Worm (Caenorhabditis elegans): ENCODE data around the gene B0464.6.

DNA sequence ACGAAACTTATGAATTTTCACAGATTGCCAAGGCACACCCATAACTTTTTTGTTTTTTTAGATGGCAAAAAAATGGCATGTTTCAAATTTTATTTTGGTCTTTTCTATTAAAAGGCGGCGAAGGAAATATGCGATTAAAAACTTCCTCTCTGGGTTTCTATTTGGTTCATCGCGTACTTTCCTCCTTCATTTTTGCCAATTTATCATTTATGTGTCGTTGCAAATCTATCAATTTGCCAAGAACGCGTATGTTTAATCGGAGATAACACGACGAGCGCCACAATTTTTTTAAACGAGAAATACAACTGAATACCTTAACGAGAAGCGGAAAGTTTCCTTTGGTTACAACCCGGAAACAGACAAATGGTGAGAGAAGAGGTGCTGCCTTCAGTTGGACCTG lies 6.7 kb upstream of the B0464.6 start:
- TF ChIP-seq ham-2 (GFP tag; optimal IDR thresholded peaks at IDR 0.05): no peak
- TF ChIP-seq pha-4 (tag; optimal IDR thresholded peaks at IDR 0.05): no peak
- TF ChIP-seq ztf-11 (tag; optimal IDR thresholded peaks at IDR 0.05): no peak
- TF ChIP-seq lsy-2 (tag; optimal IDR thresholded peaks at IDR 0.05): no peak
- TF ChIP-seq nhr-28 (tag; optimal IDR thresholded peaks at IDR 0.05): no peak

All from whole organism, mixed stage, embryonic.